Fruit fly (Drosophila melanogaster): Measurements from ENCODE around the gene CG46270.

DNA sequence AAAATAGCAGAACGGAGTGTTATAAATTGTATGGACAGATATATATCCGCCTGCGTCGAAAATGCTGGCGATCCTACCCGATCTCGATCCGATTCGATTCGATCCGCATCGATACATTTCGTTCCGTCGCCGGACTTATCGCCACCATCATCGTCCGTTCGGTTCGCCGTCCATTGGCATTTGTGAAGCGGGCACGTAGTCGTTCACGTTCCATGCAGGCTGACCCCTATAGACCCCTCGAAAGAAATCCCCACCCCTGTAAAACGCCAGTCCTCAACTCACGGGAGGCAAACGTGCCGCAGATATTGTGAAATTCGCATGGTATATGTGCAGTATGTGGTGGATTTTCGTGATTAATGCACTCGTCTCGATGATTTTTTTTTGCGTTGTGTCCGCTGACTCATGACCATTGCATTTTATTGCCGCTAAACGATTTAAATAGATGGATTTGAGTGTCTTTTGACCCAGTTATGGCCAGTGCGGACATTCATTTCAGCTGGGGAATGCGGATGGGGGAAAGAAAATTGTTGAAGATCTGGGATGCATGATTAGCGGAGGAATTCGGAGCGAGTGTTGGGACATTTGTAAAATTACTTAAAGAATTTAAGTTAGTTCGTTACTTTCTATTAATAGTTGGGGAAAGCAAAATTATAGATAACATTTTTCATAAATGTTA is 36.2 kb downstream of the CG46270 start:
- TF ChIP-seq CTCF (optimal IDR thresholded peaks at IDR 0.05) (no peak), CG8478 (optimal IDR thresholded peaks at IDR 0.05) (no peak)

All from S2 (cell line).